Fruit fly (Drosophila melanogaster): Measurements from ENCODE around the gene CG31550.

DNA sequence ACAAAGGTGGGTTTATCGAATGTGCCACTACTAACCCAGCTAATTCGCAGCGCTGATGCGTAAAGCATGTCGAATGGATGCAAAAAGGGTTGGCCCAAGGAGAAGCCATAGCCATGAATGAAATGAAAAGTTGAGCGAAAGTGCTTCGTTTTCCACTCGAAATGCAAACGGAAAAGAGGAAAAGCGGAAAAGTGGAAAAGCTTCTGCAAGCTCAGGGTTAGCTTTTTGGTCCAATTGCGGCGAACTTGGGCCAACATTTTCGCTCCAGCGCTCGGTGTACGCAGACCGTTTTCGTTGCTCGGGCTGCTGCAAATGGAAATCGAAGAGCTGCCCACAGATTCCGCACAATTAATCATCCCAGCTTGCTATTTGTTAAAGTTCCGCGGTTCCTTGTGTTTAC is 39.5 kb downstream of the CG31550 start:
- TF ChIP-seq zen2 (GFP tag; IDR thresholded peaks at IDR 0.05; ENCODE audit: partially characterized antibody), result no peak
- no peak for TF ChIP-seq Taf1 (GFP tag; IDR thresholded peaks at IDR 0.05)
- no peak for TF ChIP-seq fd3F (GFP tag; optimal IDR thresholded peaks at IDR 0.05)
- no peak for TF ChIP-seq ara (GFP tag; IDR thresholded peaks at IDR 0.05)
- no peak for TF ChIP-seq schlank (tag; optimal IDR thresholded peaks at IDR 0.05)

Data from whole organism, embryonic.